Fruit fly (Drosophila melanogaster): ENCODE results near the gene kto.

dm6 chr3L:19872465-19872883, 36.1 kb downstream of the kto start:
- TF ChIP-seq CG7045 (GFP tag; optimal IDR thresholded peaks at IDR 0.05) (no peak), CG7101 (tag; optimal IDR thresholded peaks at IDR 0.05) (no peak), CG12768 (GFP tag; optimal IDR thresholded peaks at IDR 0.05) (no peak), CG1620 (GFP tag; optimal IDR thresholded peaks at IDR 0.05) (no peak), CG11617 (GFP tag; optimal IDR thresholded peaks at IDR 0.05) (no peak), bab1 (GFP tag; optimal IDR thresholded peaks at IDR 0.05) (no peak), pad (GFP tag; optimal IDR thresholded peaks at IDR 0.05) (no peak)
